Fruit fly (Drosophila melanogaster): ENCODE results near the gene shi.

Gene shi

dm6 chrX:15849021-15849420 is 42.9 kb upstream of the shi start, which contains the start of gene sun:
sun (minus strand) TSS chrX:15849258.
- TF ChIP-seq CG9705 (GFP tag; optimal IDR thresholded peaks at IDR 0.05), result no peak
- TF ChIP-seq psq (GFP tag; optimal IDR thresholded peaks at IDR 0.05), result no peak
- no peak for TF ChIP-seq Rel (GFP tag; optimal IDR thresholded peaks at IDR 0.05)
- TF ChIP-seq Rel (tag; optimal IDR thresholded peaks at IDR 0.05), result peak; percentile 38

dm6 chrX:15852815-15853542 is 38.9 kb upstream of the shi start, which contains the start of the genes UBL3 and CG15914:
UBL3 (minus strand) TSS chrX:15853175.
CG15914 (plus strand) TSS chrX:15853421.
- TF ChIP-seq Jra (GFP tag; optimal IDR thresholded peaks at IDR 0.05) (peak; percentile 6), HLH106 (tag; optimal IDR thresholded peaks at IDR 0.05) (peak; percentile 36), foxo (GFP tag; optimal IDR thresholded peaks at IDR 0.05) (peak in 1 of 2 experiments; percentile 40), OdsH (GFP tag; optimal IDR thresholded peaks at IDR 0.05) (peak; percentile 18), Sp1 (GFP tag; optimal IDR thresholded peaks at IDR 0.05) (peak; percentile 32), woc (GFP tag; optimal IDR thresholded peaks at IDR 0.05) (peak; percentile 18), dmrt93B (GFP tag; optimal IDR thresholded peaks at IDR 0.05) (no peak), sv (GFP tag; optimal IDR thresholded peaks at IDR 0.05) (no peak), usp (GFP tag; optimal IDR thresholded peaks at IDR 0.05) (no peak), Abd-B (GFP tag; optimal IDR thresholded peaks at IDR 0.05) (no peak), fru (GFP tag; optimal IDR thresholded peaks at IDR 0.05) (peak; percentile 22), rgr (GFP tag; optimal IDR thresholded peaks at IDR 0.05) (peak; percentile 35), h (GFP tag; optimal IDR thresholded peaks at IDR 0.05) (peak; percentile 51), Rel (GFP tag; optimal IDR thresholded peaks at IDR 0.05) (no peak), Rel (tag; optimal IDR thresholded peaks at IDR 0.05) (peak; percentile 60), tai (GFP tag; optimal IDR thresholded peaks at IDR 0.05) (no peak)

dm6 chrX:15857601-15858284 is 34.2 kb upstream of the shi start, which contains the start of the genes CG46440 and Myb:
CG46440 (minus strand) TSS chrX:15857823.
Myb (minus strand) TSS chrX:15857823.
- TF ChIP-seq HLH106 (tag; optimal IDR thresholded peaks at IDR 0.05), result no peak
- TF ChIP-seq psq (GFP tag; optimal IDR thresholded peaks at IDR 0.05), result no peak
- TF ChIP-seq brk (GFP tag; optimal IDR thresholded peaks at IDR 0.05), result no peak
- no peak for TF ChIP-seq N (GFP tag; optimal IDR thresholded peaks at IDR 0.05)
- no peak for TF ChIP-seq pan (optimal IDR thresholded peaks at IDR 0.05)
- no peak for TF ChIP-seq dl (GFP tag; optimal IDR thresholded peaks at IDR 0.05; ENCODE audit: insufficient read depth in 1 of 2, partially characterized antibody in 2 of 2)
- no peak for TF ChIP-seq usp (GFP tag; optimal IDR thresholded peaks at IDR 0.05)
- TF ChIP-seq Hr78 (GFP tag; optimal IDR thresholded peaks at IDR 0.05), result no peak
- TF ChIP-seq CrebA (GFP tag; optimal IDR thresholded peaks at IDR 0.05; ENCODE audit: borderline replicate concordance), result no peak
- no peak for TF ChIP-seq Mio (GFP tag; optimal IDR thresholded peaks at IDR 0.05)
- TF ChIP-seq jim (GFP tag; optimal IDR thresholded peaks at IDR 0.05), result no peak
- TF ChIP-seq Myc (optimal IDR thresholded peaks at IDR 0.05), result no peak
- TF ChIP-seq br (GFP tag; optimal IDR thresholded peaks at IDR 0.05), result no peak
- no peak for TF ChIP-seq Jra (GFP tag; optimal IDR thresholded peaks at IDR 0.05)
- no peak for TF ChIP-seq ey (GFP tag; optimal IDR thresholded peaks at IDR 0.05)
- peak; percentile 3 for TF ChIP-seq sage (GFP tag; optimal IDR thresholded peaks at IDR 0.05)
- peak in 1 of 2 experiments; percentile 24 for TF ChIP-seq foxo (GFP tag; optimal IDR thresholded peaks at IDR 0.05)
- no peak for TF ChIP-seq CG9705 (GFP tag; optimal IDR thresholded peaks at IDR 0.05)
- TF ChIP-seq Dif (GFP tag; optimal IDR thresholded peaks at IDR 0.05; ENCODE audit: partially characterized antibody), result no peak
- TF ChIP-seq sv (GFP tag; optimal IDR thresholded peaks at IDR 0.05), result no peak
- TF ChIP-seq Hnf4 (GFP tag; optimal IDR thresholded peaks at IDR 0.05), result peak; percentile 61
- TF ChIP-seq woc (GFP tag; optimal IDR thresholded peaks at IDR 0.05), result peak; percentile 33
- no peak for TF ChIP-seq Sp1 (GFP tag; optimal IDR thresholded peaks at IDR 0.05)
- no peak for TF ChIP-seq fru (GFP tag; optimal IDR thresholded peaks at IDR 0.05)
- TF ChIP-seq OdsH (GFP tag; optimal IDR thresholded peaks at IDR 0.05), result peak; percentile 16

dm6 chrX:15859387-15859786 is 32.5 kb upstream of the shi start, which contains the start of gene AlkB:
AlkB (minus strand) TSS chrX:15859487.
- TF ChIP-seq Dfd (GFP tag; optimal IDR thresholded peaks at IDR 0.05), result no peak
- no peak for TF ChIP-seq Mio (GFP tag; optimal IDR thresholded peaks at IDR 0.05)
- TF ChIP-seq Hr83 (GFP tag; optimal IDR thresholded peaks at IDR 0.05; ENCODE audit: poor library complexity, severe bottlenecking), result no peak
- no peak for TF ChIP-seq h (GFP tag; optimal IDR thresholded peaks at IDR 0.05)
- no peak for TF ChIP-seq Hnf4 (GFP tag; optimal IDR thresholded peaks at IDR 0.05)
- no peak for TF ChIP-seq CG9705 (GFP tag; optimal IDR thresholded peaks at IDR 0.05)
